Fruit fly (Drosophila melanogaster) whole organism, embryonic: ENCODE data around the gene Obp99d.
A peak's percentile ranks its signal among the peaks of the same experiment; 100 is the strongest.

ENCODE experiments used
- Awh ChIP-seq: fragments of 200-800 bp; sonication (Bioruptor generic); IDR thresholded peaks from 2 replicates; pipeline ENCODE4, ENCODE4 v1.3.6; 2022; ENCODE audit warnings: missing biosample characterization, missing genetic modification characterization
- C15 ChIP-seq: fragments of 200-800 bp; sonication (Bioruptor generic); IDR thresholded peaks from 3 replicates; pipeline ENCODE4 v1.3.6; 2022; ENCODE audit warnings: missing biosample characterization, missing genetic modification characterization
- CG12155 ChIP-seq: fragments of 200-800 bp; sonication (Bioruptor generic); optimal IDR thresholded peaks from 3 replicates; lab custom pipeline; 2016; ENCODE audit warnings: missing biosample characterization, missing genetic modification characterization
- CG13296 ChIP-seq: fragments of 200-800 bp; sonication (Bioruptor generic); optimal IDR thresholded peaks from 3 replicates; lab custom pipeline; 2018; ENCODE audit warnings: missing biosample characterization, mild to moderate bottlenecking, missing genetic modification characterization
- CG14667 ChIP-seq: fragments of 200-800 bp; sonication (Bioruptor generic); IDR thresholded peaks from 2 replicates; pipeline ENCODE4 v1.3.6; 2022; ENCODE audit warnings: missing biosample characterization, missing genetic modification characterization
- CG15073 ChIP-seq: fragments of 200-800 bp; sonication (Bioruptor generic); optimal IDR thresholded peaks from 2 replicates; lab custom pipeline; 2016; ENCODE audit warnings: missing biosample characterization, missing genetic modification characterization
- CG16813 ChIP-seq: fragments of 200-800 bp; sonication (Bioruptor generic); IDR thresholded peaks from 3 replicates; pipeline ENCODE4 v1.3.6; 2022; ENCODE audit warnings: missing biosample characterization, missing genetic modification characterization; ENCODE audit not compliant: partially characterized antibody
- CG1832 ChIP-seq: fragments of 200-800 bp; sonication (Bioruptor generic); optimal IDR thresholded peaks from 2 replicates; lab custom pipeline; 2017; ENCODE audit warnings: missing biosample characterization, mild to moderate bottlenecking, missing genetic modification characterization, inconsistent platforms
- CG31388 ChIP-seq: fragments of 200-800 bp; sonication (Bioruptor generic); optimal IDR thresholded peaks from 2 replicates; lab custom pipeline; 2016; ENCODE audit warnings: missing biosample characterization, missing genetic modification characterization
- CG32772 ChIP-seq: fragments of 200-800 bp; sonication (Bioruptor generic); IDR thresholded peaks from 2 replicates; pipeline ENCODE4 v1.3.6; 2022; ENCODE audit warnings: missing biosample characterization, missing genetic modification characterization
- CG34224 ChIP-seq: fragments of 200-800 bp; sonication (Bioruptor generic); IDR thresholded peaks from 3 replicates; pipeline ENCODE4 v1.3.6; 2022; ENCODE audit warnings: missing biosample characterization, missing genetic modification characterization; ENCODE audit not compliant: partially characterized antibody
- CG34376 ChIP-seq: fragments of 200-800 bp; sonication (Bioruptor generic); optimal IDR thresholded peaks from 2 replicates; lab custom pipeline; 2018; ENCODE audit warnings: missing biosample characterization, mild to moderate bottlenecking, missing genetic modification characterization
- CG6854 ChIP-seq: fragments of 200-800 bp; sonication (Bioruptor generic); optimal IDR thresholded peaks from 3 replicates; lab custom pipeline; 2017; ENCODE audit warnings: missing biosample characterization, mild to moderate bottlenecking, missing genetic modification characterization
- CG7987 ChIP-seq: fragments of 200-800 bp; sonication (Bioruptor generic); optimal IDR thresholded peaks from 2 replicates; lab custom pipeline; 2018; ENCODE audit warnings: missing biosample characterization, mild to moderate bottlenecking, missing genetic modification characterization, moderate library complexity
- CG8944 ChIP-seq: fragments of 200-800 bp; sonication (Bioruptor generic); optimal IDR thresholded peaks from 3 replicates; lab custom pipeline; 2016; ENCODE audit warnings: missing biosample characterization, missing genetic modification characterization
- CrebB ChIP-seq: fragments of 200-800 bp; sonication (Bioruptor generic); optimal IDR thresholded peaks from 3 replicates; lab custom pipeline; 2018; ENCODE audit warnings: missing biosample characterization, mild to moderate bottlenecking, missing genetic modification characterization
- D19B ChIP-seq: fragments of 200-800 bp; sonication (Bioruptor generic); optimal IDR thresholded peaks from 2 replicates; lab custom pipeline; 2017; ENCODE audit warnings: missing biosample characterization, mild to moderate bottlenecking, missing genetic modification characterization
- Dad ChIP-seq: fragments of 200-800 bp; sonication (Bioruptor generic); optimal IDR thresholded peaks from 3 replicates; lab custom pipeline; 2016; ENCODE audit warnings: missing biosample characterization, missing genetic modification characterization
- Ets65A ChIP-seq: fragments of 200-800 bp; sonication (Bioruptor generic); peaks from one replicate; lab custom pipeline; 2016; ENCODE audit warnings: missing biosample characterization, missing genetic modification characterization
- Ets97D ChIP-seq: fragments of 200-800 bp; sonication (Bioruptor generic); optimal IDR thresholded peaks from 3 replicates; lab custom pipeline; 2016; ENCODE audit warnings: missing biosample characterization, missing genetic modification characterization
- HLHmδ ChIP-seq: fragments of 200-800 bp; sonication (Bioruptor generic); optimal IDR thresholded peaks from 2 replicates; lab custom pipeline; 2018; ENCODE audit warnings: missing biosample characterization, mild to moderate bottlenecking, missing genetic modification characterization, moderate library complexity
- Jarid2 ChIP-seq: fragments of 200-800 bp; sonication (Bioruptor generic); optimal IDR thresholded peaks from 3 replicates; lab custom pipeline; 2017; ENCODE audit warnings: mild to moderate bottlenecking, missing biosample characterization, missing genetic modification reagents, missing genetic modification characterization
- MBD-R2 ChIP-seq: fragments of 200-800 bp; sonication (Bioruptor generic); IDR thresholded peaks from 2 replicates; pipeline ENCODE4 v1.3.6; 2022; ENCODE audit warnings: missing biosample characterization, missing genetic modification characterization
- Meics ChIP-seq: fragments of 200-800 bp; sonication (Bioruptor generic); optimal IDR thresholded peaks from 2 replicates; lab custom pipeline; 2017; ENCODE audit warnings: missing biosample characterization, mild to moderate bottlenecking, missing genetic modification characterization
- Mrtf ChIP-seq: fragments of 200-800 bp; sonication (Bioruptor generic); IDR thresholded peaks from 3 replicates; pipeline ENCODE4 v1.3.6; 2022; ENCODE audit warnings: missing biosample characterization, missing genetic modification characterization
- Tbp ChIP-seq: fragments of >200 bp; optimal IDR thresholded peaks from 2 replicates; lab custom pipeline; 2018; ENCODE audit warnings: missing biosample characterization, missing genetic modification characterization
- Trl ChIP-seq, 3 experiments: fragments of >200 bp in 2 of 3; fragments of 200-800 bp in 1 of 3; sonication (Bioruptor generic) in 1 of 3; optimal IDR thresholded peaks; 2 replicates in 1 of 3; 3 replicates in 2 of 3; lab custom pipeline; 2016 to 2017; ENCODE audit warnings: missing biosample characterization in 1 of 3, missing genetic modification characterization in 1 of 3
- Vsx1 ChIP-seq: fragments of 200-800 bp; sonication (Bioruptor generic); optimal IDR thresholded peaks from 2 replicates; lab custom pipeline; 2017; ENCODE audit warnings: missing biosample characterization, mild to moderate bottlenecking, missing genetic modification characterization, missing genetic modification reagents
- al ChIP-seq: fragments of 200-800 bp; sonication (Bioruptor generic); IDR thresholded peaks from 2 replicates; pipeline ENCODE4 v1.3.6; 2022; ENCODE audit warnings: missing biosample characterization, missing genetic modification characterization
- ato ChIP-seq: fragments of 200-800 bp; sonication (Bioruptor generic); IDR thresholded peaks from 2 replicates; pipeline ENCODE4 v1.3.6; 2022; ENCODE audit warnings: missing biosample characterization, missing genetic modification characterization; ENCODE audit not compliant: partially characterized antibody
- bab2 ChIP-seq: fragments of 200-800 bp; sonication (Bioruptor generic); optimal IDR thresholded peaks from 2 replicates; lab custom pipeline; 2016; ENCODE audit warnings: missing biosample characterization, missing genetic modification characterization
- bowl ChIP-seq: fragments of 200-800 bp; sonication (Bioruptor generic); IDR thresholded peaks from 2 replicates; pipeline ENCODE4 v1.3.6; 2022; ENCODE audit warnings: missing biosample characterization, missing genetic modification characterization
- cas ChIP-seq: fragments of 200-800 bp; sonication (Bioruptor generic); IDR thresholded peaks from 2 replicates; pipeline ENCODE4 v1.3.6; 2022; ENCODE audit warnings: missing biosample characterization, missing genetic modification characterization
- eyg ChIP-seq: fragments of 200-800 bp; sonication (Bioruptor generic); optimal IDR thresholded peaks from 3 replicates; lab custom pipeline; 2016; ENCODE audit warnings: missing biosample characterization, missing genetic modification characterization
- gt ChIP-seq: fragments of 200-800 bp; sonication (Bioruptor generic); IDR thresholded peaks from 2 replicates; pipeline ENCODE4 v1.3.6; 2022; ENCODE audit warnings: missing biosample characterization, missing genetic modification characterization
- h ChIP-seq: fragments of >200 bp; optimal IDR thresholded peaks from 2 replicates; lab custom pipeline; 2017
- hb ChIP-seq: fragments of 200-800 bp; sonication (Bioruptor generic); IDR thresholded peaks from 3 replicates; pipeline ENCODE4 v1.3.6; 2022; ENCODE audit warnings: missing biosample characterization, missing genetic modification characterization; ENCODE audit not compliant: partially characterized antibody
- ind ChIP-seq: fragments of 200-800 bp; sonication (Bioruptor generic); optimal IDR thresholded peaks from 3 replicates; lab custom pipeline; 2016; ENCODE audit warnings: missing biosample characterization, missing genetic modification characterization
- mam ChIP-seq: fragments of 200-800 bp; sonication (Bioruptor generic); optimal IDR thresholded peaks from 3 replicates; lab custom pipeline; 2016; ENCODE audit warnings: missing biosample characterization, missing genetic modification characterization
- peb ChIP-seq: fragments of 200-800 bp; sonication (Bioruptor generic); IDR thresholded peaks from 2 replicates; pipeline ENCODE4 v1.3.6; 2022; ENCODE audit warnings: missing biosample characterization, missing genetic modification characterization
- salm ChIP-seq: fragments of 200-800 bp; sonication (Bioruptor generic); optimal IDR thresholded peaks from 2 replicates; lab custom pipeline; 2018; ENCODE audit warnings: missing biosample characterization, mild to moderate bottlenecking, missing genetic modification characterization
- sd ChIP-seq: fragments of 200-800 bp; sonication (Bioruptor generic); optimal IDR thresholded peaks from 3 replicates; lab custom pipeline; 2018; ENCODE audit warnings: missing biosample characterization, mild to moderate bottlenecking, missing genetic modification characterization, moderate library complexity
- sens ChIP-seq: fragments of 200-800 bp; sonication (Bioruptor generic); peaks from one replicate; lab custom pipeline; 2016; ENCODE audit warnings: missing biosample characterization, missing genetic modification characterization
- slbo ChIP-seq: fragments of 200-800 bp; sonication (Bioruptor generic); IDR thresholded peaks from 2 replicates; pipeline ENCODE4 v1.3.6; 2022; ENCODE audit warnings: missing biosample characterization, missing genetic modification characterization
- sqz ChIP-seq: fragments of 200-800 bp; sonication (Bioruptor generic); optimal IDR thresholded peaks from 3 replicates; lab custom pipeline; 2018; ENCODE audit warnings: missing biosample characterization, mild to moderate bottlenecking, missing genetic modification characterization
- ssp ChIP-seq: fragments of 200-800 bp; sonication (Bioruptor generic); IDR thresholded peaks from 2 replicates; pipeline ENCODE4 v1.3.6; 2022; ENCODE audit warnings: missing biosample characterization, missing genetic modification characterization
- stc ChIP-seq: fragments of 200-800 bp; sonication (Bioruptor generic); IDR thresholded peaks from 2 replicates; pipeline ENCODE4 v1.3.6; 2022; ENCODE audit warnings: missing biosample characterization, missing genetic modification characterization
- tup ChIP-seq: fragments of 200-800 bp; sonication (Bioruptor generic); optimal IDR thresholded peaks from 2 replicates; lab custom pipeline; 2016; ENCODE audit warnings: missing biosample characterization, mild to moderate bottlenecking, missing genetic modification characterization, moderate library complexity
- vfl ChIP-seq: fragments of 200-800 bp; sonication (Bioruptor generic); optimal IDR thresholded peaks from 2 replicates; lab custom pipeline; 2016; ENCODE audit warnings: missing biosample characterization, missing genetic modification characterization
- wor ChIP-seq: fragments of 200-800 bp; sonication (Bioruptor generic); IDR thresholded peaks from 2 replicates; pipeline ENCODE4 v1.3.6; 2022; ENCODE audit warnings: missing biosample characterization, missing genetic modification characterization
- zfh1 ChIP-seq: fragments of 200-800 bp; sonication (Bioruptor generic); IDR thresholded peaks from 3 replicates; pipeline ENCODE4 v1.3.6; 2022; ENCODE audit warnings: missing biosample characterization, missing genetic modification characterization

Gene Obp99d

DNA sequence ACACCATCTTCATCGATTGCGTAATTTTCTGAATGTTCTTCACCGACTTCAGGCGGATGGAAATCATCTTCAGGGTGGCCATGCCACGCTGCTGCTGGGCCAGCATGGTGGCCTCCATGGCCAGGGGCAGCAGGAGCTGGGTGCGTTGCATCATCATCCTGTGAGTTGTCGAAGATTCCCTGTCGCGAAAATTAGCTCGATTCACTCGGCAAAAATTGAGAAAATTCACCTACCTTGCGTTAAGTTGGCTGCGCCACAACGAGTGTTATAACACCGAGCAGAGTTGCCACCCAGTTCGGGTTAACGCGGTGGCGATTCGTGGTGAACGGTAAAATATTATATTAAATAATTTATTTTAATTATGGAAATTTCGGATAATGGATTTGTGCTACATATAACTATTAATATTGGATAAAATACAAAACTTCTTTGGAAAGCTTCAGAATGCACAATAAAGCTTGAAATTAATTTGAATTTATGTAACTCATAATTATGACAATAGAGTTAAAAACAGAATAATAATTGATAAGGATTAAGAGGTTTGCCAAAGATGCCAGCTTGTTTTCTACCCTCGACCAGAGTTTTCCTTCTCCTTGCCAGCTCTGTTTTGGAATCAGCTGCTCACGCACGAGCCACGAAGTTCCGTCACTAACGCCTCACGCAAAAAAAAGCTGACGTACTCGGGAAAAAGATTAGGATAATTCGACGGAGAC, 34.4 kb downstream of the Obp99d start, which contains the start of the genes ATPsyngamma and yata (continued):
- TF ChIP-seq CG32772 (GFP tag; lab: Robert Waterston, UW): no peak
- TF ChIP-seq ind (GFP tag; lab: Kevin White, UChicago): peak; percentile 36
- no peak for TF ChIP-seq gt (GFP tag; lab: Robert Waterston, UW)
- TF ChIP-seq peb (GFP tag; lab: Robert Waterston, UW): no peak
- peak; percentile 39 for TF ChIP-seq CG12155 (GFP tag; lab: Kevin White, UChicago)
- no peak for TF ChIP-seq CG15073
- no peak for TF ChIP-seq zfh1 (GFP tag; lab: Robert Waterston, UW)
- no peak for TF ChIP-seq CG13296
- TF ChIP-seq Tbp (GFP tag; lab: Kevin White, UChicago): no peak
- TF ChIP-seq CG16813: peak; percentile 82
- TF ChIP-seq sd: no peak
- peak; percentile 64 for TF ChIP-seq slbo
- TF ChIP-seq C15 (GFP tag; lab: Robert Waterston, UW): no peak
- no peak for TF ChIP-seq wor (GFP tag; lab: Robert Waterston, UW)
- peak; percentile 43 for TF ChIP-seq CG34224 (GFP tag; lab: Robert Waterston, UW)
- TF ChIP-seq sens: peak; percentile 74
- peak; percentile 32 for TF ChIP-seq salm (tag; lab: Kevin White, UChicago)
- TF ChIP-seq ato (GFP tag; lab: Robert Waterston, UW): peak; percentile 55
- TF ChIP-seq Ets97D (GFP tag; lab: Kevin White, UChicago): peak; percentile 40
- TF ChIP-seq bowl (GFP tag; lab: Robert Waterston, UW): no peak
- no peak for TF ChIP-seq h (lab: Kevin White, UChicago)
- no peak for TF ChIP-seq HLHmδ (GFP tag; lab: Kevin White, UChicago)
- no peak for TF ChIP-seq Dad
- TF ChIP-seq al (GFP tag; lab: Robert Waterston, UW): no peak
- no peak for TF ChIP-seq D19B (GFP tag; lab: Kevin White, UChicago)
- no peak for TF ChIP-seq Awh (GFP tag; lab: Robert Waterston, UW)
- TF ChIP-seq CG6854 (GFP tag; lab: Kevin White, UChicago): no peak
- TF ChIP-seq vfl: no peak
- no peak for TF ChIP-seq Trl (optimal IDR thresholded peaks at IDR 0.05; lab: Kevin White, UChicago)
- no peak for TF ChIP-seq Trl (GFP tag; optimal IDR thresholded peaks at IDR 0.05; lab: Kevin White, UChicago)
- no peak for TF ChIP-seq CrebB (tag; lab: Kevin White, UChicago)
- no peak for TF ChIP-seq Jarid2 (GFP tag; lab: Kevin White, UChicago)
- no peak for TF ChIP-seq cas (GFP tag; lab: Robert Waterston, UW)
- peak; percentile 49; the same call in 1 of the 3 replicates for TF ChIP-seq hb
- no peak for TF ChIP-seq bab2
- no peak for TF ChIP-seq Vsx1 (GFP tag; lab: Kevin White, UChicago)
- no peak for TF ChIP-seq CG8944 (GFP tag; lab: Kevin White, UChicago)
- no peak for TF ChIP-seq stc (GFP tag; lab: Robert Waterston, UW)
- no peak for TF ChIP-seq CG34376 (GFP tag; lab: Kevin White, UChicago)
- peak; percentile 35 for TF ChIP-seq CG7987
- peak; percentile 65 for TF ChIP-seq Meics (GFP tag; lab: Kevin White, UChicago)
- TF ChIP-seq ssp (GFP tag; lab: Robert Waterston, UW): no peak
- TF ChIP-seq eyg (GFP tag; lab: Kevin White, UChicago): no peak
- no peak for TF ChIP-seq mam (GFP tag; lab: Kevin White, UChicago)
- TF ChIP-seq CG1832 (GFP tag; lab: Kevin White, UChicago): no peak
- TF ChIP-seq MBD-R2 (GFP tag; lab: Robert Waterston, UW): no peak; the same call in none of the 2 replicates
- no peak for TF ChIP-seq CG14667
- TF ChIP-seq sqz (GFP tag; lab: Kevin White, UChicago): no peak
- peak; percentile 31 for TF ChIP-seq Ets65A (GFP tag; lab: Kevin White, UChicago)
- TF ChIP-seq Mrtf (GFP tag; lab: Robert Waterston, UW): no peak
- no peak for TF ChIP-seq tup (GFP tag; lab: Kevin White, UChicago)
- peak; percentile 4 for TF ChIP-seq CG31388 (GFP tag; lab: Kevin White, UChicago)
